Worm (Caenorhabditis elegans) whole organism, mixed stage, embryonic: ENCODE measurements around the gene Y45G5AM.5.

Source experiments
- M03D4.4 ChIP-seq: sonication (generic microtip); optimal IDR thresholded peaks from 2 replicates; lab custom pipeline; 2017; ENCODE audit warnings: mild to moderate bottlenecking, missing genetic modification characterization, missing compliant biosample characterization
- bed-3 ChIP-seq: fragments of 200-800 bp; sonication (Bioruptor generic); optimal IDR thresholded peaks from 3 replicates; lab custom pipeline; 2018; ENCODE audit warnings: mild to moderate bottlenecking, missing genetic modification characterization, moderate library complexity, missing compliant biosample characterization
- ceh-39 ChIP-seq: fragments of 150-350 bp; optimal IDR thresholded peaks from 2 replicates; lab custom pipeline; 2014; ENCODE audit warnings: missing biosample characterization, missing genetic modification characterization
- ceh-43 ChIP-seq: fragments of 200-800 bp; sonication (Bioruptor generic); optimal IDR thresholded peaks from 2 replicates; lab custom pipeline; 2018; ENCODE audit warnings: mild to moderate bottlenecking, missing genetic modification characterization, moderate library complexity, missing compliant biosample characterization
- ces-1 ChIP-seq: fragments of 150-350 bp; optimal IDR thresholded peaks from 2 replicates; lab custom pipeline; 2014; ENCODE audit warnings: missing biosample characterization, missing genetic modification reagents, missing genetic modification characterization
- cnd-1 ChIP-seq: fragments of 200-800 bp; sonication (Bioruptor generic); optimal IDR thresholded peaks from 2 replicates; lab custom pipeline; 2018; ENCODE audit warnings: mild to moderate bottlenecking, missing genetic modification characterization, missing compliant biosample characterization
- elt-1 ChIP-seq: sonication (generic microtip); optimal IDR thresholded peaks from 2 replicates; lab custom pipeline; 2017; ENCODE audit warnings: missing genetic modification characterization, mild to moderate bottlenecking, missing compliant biosample characterization, antibody characterized with exemption, moderate library complexity, borderline replicate concordance; ENCODE audit not compliant: insufficient read depth
- elt-3 ChIP-seq: fragments of 150-350 bp; optimal IDR thresholded peaks from 2 replicates; lab custom pipeline; 2014; ENCODE audit warnings: missing biosample characterization, missing genetic modification characterization
- flh-1 ChIP-seq: fragments of 200-800 bp; sonication (Bioruptor generic); optimal IDR thresholded peaks from 2 replicates; lab custom pipeline; 2018; ENCODE audit warnings: mild to moderate bottlenecking, missing genetic modification characterization, moderate library complexity, missing compliant biosample characterization
- ham-2 ChIP-seq: fragments of 200-800 bp; sonication (Bioruptor generic); optimal IDR thresholded peaks from 2 replicates; lab custom pipeline; 2018; ENCODE audit warnings: mild to moderate bottlenecking, missing genetic modification characterization, missing compliant biosample characterization
- hlh-1 ChIP-seq: fragments of 150-350 bp; optimal IDR thresholded peaks from 2 replicates; lab custom pipeline; 2014; ENCODE audit warnings: missing biosample characterization, missing genetic modification reagents, missing genetic modification characterization
- lin-32 ChIP-seq: fragments of 200-800 bp; sonication (Bioruptor generic); optimal IDR thresholded peaks from 2 replicates; lab custom pipeline; 2018; ENCODE audit warnings: mild to moderate bottlenecking, missing genetic modification characterization, missing compliant biosample characterization
- lsy-2 ChIP-seq: fragments of 150-350 bp; optimal IDR thresholded peaks from 2 replicates; lab custom pipeline; 2014; ENCODE audit warnings: missing biosample characterization, missing genetic modification characterization
- mab-5 ChIP-seq: fragments of 150-350 bp; optimal IDR thresholded peaks from 2 replicates; lab custom pipeline; 2014; ENCODE audit warnings: missing biosample characterization, missing genetic modification characterization
- mep-1 ChIP-seq: fragments of 150-350 bp; optimal IDR thresholded peaks from 2 replicates; lab custom pipeline; 2017; ENCODE audit warnings: missing biosample characterization, missing genetic modification reagents, missing genetic modification characterization, inconsistent platforms
- mls-2 ChIP-seq: sonication (generic microtip); optimal IDR thresholded peaks from 2 replicates; lab custom pipeline; 2016; ENCODE audit warnings: mild to moderate bottlenecking, missing genetic modification characterization, moderate library complexity, missing compliant biosample characterization
- nhr-12 ChIP-seq: fragments of 150-350 bp; optimal IDR thresholded peaks from 2 replicates; lab custom pipeline; 2014; ENCODE audit warnings: missing biosample characterization, missing genetic modification characterization
- nhr-2 ChIP-seq: fragments of 150-350 bp; optimal IDR thresholded peaks from 2 replicates; lab custom pipeline; 2014; ENCODE audit warnings: missing biosample characterization, missing genetic modification characterization
- nhr-237 ChIP-seq: fragments of 150-350 bp; optimal IDR thresholded peaks from 2 replicates; lab custom pipeline; 2014; ENCODE audit warnings: missing biosample characterization, missing genetic modification characterization
- nhr-28 ChIP-seq: fragments of 150-350 bp; optimal IDR thresholded peaks from 2 replicates; lab custom pipeline; 2014; ENCODE audit warnings: missing biosample characterization, missing genetic modification characterization
- nhr-76 ChIP-seq: sonication (generic microtip); optimal IDR thresholded peaks from 2 replicates; lab custom pipeline; 2017; ENCODE audit warnings: missing biosample characterization, missing genetic modification characterization
- pha-4 ChIP-seq: fragments of 150-350 bp; optimal IDR thresholded peaks from 2 replicates; lab custom pipeline; 2018; ENCODE audit warnings: missing biosample characterization, missing genetic modification reagents, missing genetic modification characterization
- sem-2 ChIP-seq: fragments of 200-800 bp; sonication (Bioruptor generic); optimal IDR thresholded peaks from 2 replicates; lab custom pipeline; 2018; ENCODE audit warnings: mild to moderate bottlenecking, missing genetic modification characterization, missing compliant biosample characterization
- sptf-1 ChIP-seq: sonication (generic microtip); optimal IDR thresholded peaks from 2 replicates; lab custom pipeline; 2017; ENCODE audit warnings: mild to moderate bottlenecking, missing genetic modification characterization, moderate library complexity, missing compliant biosample characterization
- tbx-8 ChIP-seq: fragments of 200-800 bp; sonication (Bioruptor generic); optimal IDR thresholded peaks from 2 replicates; lab custom pipeline; 2018; ENCODE audit warnings: mild to moderate bottlenecking, missing genetic modification characterization, moderate library complexity, missing compliant biosample characterization
- unc-120 ChIP-seq: sonication (generic microtip); optimal IDR thresholded peaks from 2 replicates; lab custom pipeline; 2017; ENCODE audit warnings: missing genetic modification characterization, missing compliant biosample characterization; ENCODE audit not compliant: poor library complexity, severe bottlenecking
- unc-39 ChIP-seq: fragments of 150-350 bp; optimal IDR thresholded peaks from 2 replicates; lab custom pipeline; 2014; ENCODE audit warnings: missing biosample characterization, missing genetic modification characterization
- unc-62 ChIP-seq: fragments of 150-350 bp; optimal IDR thresholded peaks from 2 replicates; lab custom pipeline; 2014; ENCODE audit warnings: missing biosample characterization, missing genetic modification reagents, missing genetic modification characterization
- zip-8 ChIP-seq: fragments of 150-350 bp; optimal IDR thresholded peaks from 2 replicates; lab custom pipeline; 2014; ENCODE audit warnings: missing biosample characterization, missing genetic modification characterization
- ztf-11 ChIP-seq: fragments of 150-350 bp; optimal IDR thresholded peaks from 2 replicates; lab custom pipeline; 2014; ENCODE audit warnings: missing biosample characterization, missing genetic modification characterization

Gene Y45G5AM.5

ce11 chrV:4134728-4135127 lies 25.5 kb upstream of the Y45G5AM.5 start, which contains the start of gene lgc-1:
Gene lgc-1, plus strand, starts transcription at chrV:4135028.
- TF ChIP-seq pha-4: no peak
- TF ChIP-seq tbx-8 (GFP tag; lab: Kevin White, UChicago): no peak
- no peak for TF ChIP-seq elt-3 (tag; lab: Kevin White, UChicago)
- no peak for TF ChIP-seq nhr-2 (tag; lab: Kevin White, UChicago)
- TF ChIP-seq nhr-76 (tag; lab: Kevin White, UChicago): no peak
- TF ChIP-seq unc-62: no peak
- no peak for TF ChIP-seq ces-1 (GFP tag; lab: Kevin White, UChicago)

ce11 chrV:4138688-4139087 lies 21.5 kb upstream of the Y45G5AM.5 start, which contains the start of gene lgc-29:
Gene lgc-29, plus strand, starts transcription at chrV:4138988.
- no peak for TF ChIP-seq sem-2 (GFP tag; lab: Kevin White, UChicago)

ce11 chrV:4143034-4143433 lies 17.2 kb upstream of the Y45G5AM.5 start:
- TF ChIP-seq mls-2 (no peak), flh-1 (GFP tag; lab: Kevin White, UChicago) (no peak), mab-5 (no peak), ces-1 (GFP tag; lab: Kevin White, UChicago) (peak; percentile 70), cnd-1 (tag; lab: Kevin White, UChicago) (no peak), zip-8 (tag; lab: Kevin White, UChicago) (no peak), ham-2 (GFP tag; lab: Kevin White, UChicago) (no peak), nhr-12 (tag; lab: Kevin White, UChicago) (no peak), ztf-11 (tag; lab: Kevin White, UChicago) (no peak), lin-32 (GFP tag; lab: Kevin White, UChicago) (no peak), ceh-39 (tag; lab: Kevin White, UChicago) (peak; percentile 32), nhr-28 (tag; lab: Kevin White, UChicago) (no peak), bed-3 (peak; percentile 32), unc-120 (tag; lab: Kevin White, UChicago) (no peak), lsy-2 (peak; percentile 35), ceh-43 (no peak), tbx-8 (GFP tag; lab: Kevin White, UChicago) (no peak), nhr-76 (tag; lab: Kevin White, UChicago) (no peak), nhr-2 (tag; lab: Kevin White, UChicago) (no peak), mep-1 (peak; percentile 39), M03D4.4 (no peak), elt-1 (tag; lab: Kevin White, UChicago) (no peak), hlh-1 (no peak), nhr-237 (tag; lab: Kevin White, UChicago) (peak; percentile 9), unc-39 (tag; lab: Kevin White, UChicago) (no peak), pha-4 (no peak)

- TF ChIP-seq sptf-1 (tag; lab: Kevin White, UChicago): no peak
- no peak for TF ChIP-seq M03D4.4
- TF ChIP-seq nhr-2 (tag; lab: Kevin White, UChicago): no peak
- TF ChIP-seq cnd-1 (tag; lab: Kevin White, UChicago): no peak
- TF ChIP-seq flh-1 (GFP tag; lab: Kevin White, UChicago): no peak
- TF ChIP-seq sem-2 (GFP tag; lab: Kevin White, UChicago): no peak
- TF ChIP-seq ceh-39 (tag; lab: Kevin White, UChicago): no peak
- TF ChIP-seq ham-2 (GFP tag; lab: Kevin White, UChicago): no peak
- no peak for TF ChIP-seq lsy-2
- no peak for TF ChIP-seq mep-1
- no peak for TF ChIP-seq nhr-237 (tag; lab: Kevin White, UChicago)
- no peak for TF ChIP-seq nhr-12 (tag; lab: Kevin White, UChicago)
- TF ChIP-seq nhr-28 (tag; lab: Kevin White, UChicago): no peak
- no peak for TF ChIP-seq unc-39 (tag; lab: Kevin White, UChicago)
These were observed 16.0 kb upstream of the Y45G5AM.5 start, which contains the start of gene Y45G5AL.1 for ce11 chrV:4144205-4144604. Gene Y45G5AL.1, plus strand, starts transcription at chrV:4144505.

- TF ChIP-seq lin-32 (GFP tag; lab: Kevin White, UChicago) (no peak), bed-3 (no peak), sptf-1 (tag; lab: Kevin White, UChicago) (no peak), ham-2 (GFP tag; lab: Kevin White, UChicago) (no peak), tbx-8 (GFP tag; lab: Kevin White, UChicago) (no peak), lsy-2 (no peak), cnd-1 (tag; lab: Kevin White, UChicago) (no peak), nhr-28 (tag; lab: Kevin White, UChicago) (no peak), elt-1 (tag; lab: Kevin White, UChicago) (no peak), elt-3 (tag; lab: Kevin White, UChicago) (no peak), ztf-11 (tag; lab: Kevin White, UChicago) (no peak), nhr-12 (tag; lab: Kevin White, UChicago) (no peak), unc-120 (tag; lab: Kevin White, UChicago) (no peak)
These were observed 8.8 kb upstream of the Y45G5AM.5 start for ce11 chrV:4151400-4151799.
